Worm (Caenorhabditis elegans): ENCODE results near the gene R02F2.8.

The R02F2.8 gene

DNA sequence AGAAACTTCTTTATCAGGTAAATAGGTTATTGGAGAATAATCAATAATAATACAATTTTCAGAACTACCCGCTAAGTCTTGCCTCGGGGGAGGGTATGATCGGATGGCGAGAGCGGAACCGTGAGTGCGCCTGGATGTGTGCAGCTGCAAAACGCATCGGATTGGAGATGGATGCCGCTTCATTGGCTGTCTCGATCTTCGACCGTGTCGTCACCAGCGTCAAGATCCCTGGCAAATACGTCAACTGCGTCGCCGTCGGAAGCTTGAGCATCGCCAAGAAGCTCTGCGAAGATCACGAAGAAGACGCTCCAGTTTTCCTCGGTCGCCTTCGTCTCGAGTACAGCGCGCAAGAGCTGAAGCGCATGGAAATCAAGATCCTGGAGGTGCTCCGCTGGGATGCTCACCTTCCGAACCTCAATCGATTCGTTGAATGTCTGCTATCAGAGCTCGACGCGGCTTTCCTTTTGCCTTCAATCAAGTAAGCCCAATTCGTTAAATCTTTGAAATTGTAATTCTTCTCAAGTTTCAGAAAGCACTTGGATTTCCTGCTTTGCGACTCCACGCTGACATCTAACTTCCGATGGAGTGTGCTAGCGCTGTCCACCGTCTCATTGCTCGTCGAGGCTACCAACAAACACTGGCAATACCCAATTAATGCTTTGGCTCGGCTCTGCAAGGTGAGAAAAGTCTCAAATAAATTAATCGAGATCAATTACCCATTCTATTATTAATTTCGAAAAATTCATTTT lies 9.8 kb upstream of the R02F2.8 start (continued):
- TF ChIP-seq hlh-26 (GFP tag; conservative IDR thresholded peaks at IDR 0.05) (no peak), ZK185.1 (tag; optimal IDR thresholded peaks at IDR 0.05; ENCODE audit: poor library complexity, severe bottlenecking) (no peak), madf-6 (GFP tag; IDR thresholded peaks at IDR 0.05) (no peak), nhr-27 (tag; optimal IDR thresholded peaks at IDR 0.05) (no peak), mcd-1 (GFP tag; IDR thresholded peaks at IDR 0.05) (0 out of 2 replicates have a peak, but pooled peaks have one; percentile 21), ets-4 (GFP tag; optimal IDR thresholded peaks at IDR 0.05) (no peak), rcor-1 (GFP tag; IDR thresholded peaks at IDR 0.05) (no peak), sptf-2 (GFP tag; optimal IDR thresholded peaks at IDR 0.05) (no peak), T26A5.8 (tag; optimal IDR thresholded peaks at IDR 0.05) (no peak), F49E8.2 (tag; optimal IDR thresholded peaks at IDR 0.05; ENCODE audit: insufficient read depth) (no peak), ztf-22 (GFP tag; optimal IDR thresholded peaks at IDR 0.05) (no peak), athp-1 (tag; optimal IDR thresholded peaks at IDR 0.05) (no peak), cebp-1 (GFP tag; IDR thresholded peaks at IDR 0.05) (no peak), cebp-1 (tag; optimal IDR thresholded peaks at IDR 0.05) (no peak), sea-2 (GFP tag; IDR thresholded peaks at IDR 0.05) (no peak), egl-44 (GFP tag; IDR thresholded peaks at IDR 0.05) (no peak), D2030.7 (GFP tag; IDR thresholded peaks at IDR 0.05) (no peak), attf-3 (GFP tag; conservative IDR thresholded peaks at IDR 0.05) (no peak; the same call in 1 of the 2 replicates), ceh-100 (GFP tag; IDR thresholded peaks at IDR 0.05) (no peak), Y53F4B.3 (GFP tag; IDR thresholded peaks at IDR 0.05) (no peak), unc-130 (GFP tag; optimal IDR thresholded peaks at IDR 0.05) (no peak), ceh-79 (tag; optimal IDR thresholded peaks at IDR 0.05) (no peak), F55B11.4 (tag; optimal IDR thresholded peaks at IDR 0.05; ENCODE audit: borderline replicate concordance, insufficient read depth) (no peak), Y79H2A.3 (GFP tag; conservative IDR thresholded peaks at IDR 0.05) (no peak)

DNA sequence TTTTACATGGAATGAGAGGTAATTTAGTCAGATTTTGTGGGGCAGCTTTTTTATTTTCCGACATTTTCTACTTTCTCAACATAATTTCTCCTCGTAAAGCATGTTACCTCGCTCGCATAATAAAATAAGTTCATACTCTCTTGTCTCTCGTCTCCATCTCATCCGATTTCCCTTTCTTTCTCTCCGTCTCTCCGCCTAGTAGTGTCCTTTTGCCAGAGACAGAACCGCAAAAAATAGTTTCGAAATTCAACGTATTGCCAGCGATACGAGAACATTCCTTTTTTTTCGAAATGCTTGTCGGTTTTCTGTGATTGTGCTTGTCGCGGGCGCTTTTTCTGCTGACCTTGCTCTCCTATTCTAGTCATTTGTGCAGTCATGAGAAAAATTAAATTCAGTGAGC lies 9.1 kb upstream of the R02F2.8 start:
- TF ChIP-seq cebp-1 (GFP tag; IDR thresholded peaks at IDR 0.05), result no peak
- peak; percentile 80 for TF ChIP-seq cebp-1 (tag; optimal IDR thresholded peaks at IDR 0.05)
- TF ChIP-seq dox-1 (GFP tag; IDR thresholded peaks at IDR 0.05), result no peak
- TF ChIP-seq ztf-26 (tag; optimal IDR thresholded peaks at IDR 0.05), result no peak
- no peak for TF ChIP-seq hlh-12 (tag; optimal IDR thresholded peaks at IDR 0.05)
- TF ChIP-seq die-1 (tag; optimal IDR thresholded peaks at IDR 0.05), result no peak
- TF ChIP-seq aptf-3 (GFP tag; IDR thresholded peaks at IDR 0.05), result no peak
- 0 out of 2 replicates have a peak, but pooled peaks have one; percentile 16 for TF ChIP-seq egl-44 (GFP tag; IDR thresholded peaks at IDR 0.05)
- TF ChIP-seq nhr-90 (tag; optimal IDR thresholded peaks at IDR 0.05), result no peak
- TF ChIP-seq lin-40 (tag; optimal IDR thresholded peaks at IDR 0.05), result peak; percentile 23
- TF ChIP-seq Y53F4B.3 (GFP tag; IDR thresholded peaks at IDR 0.05), result no peak
- TF ChIP-seq aptf-2 (GFP tag; conservative IDR thresholded peaks at IDR 0.05), result no peak
- TF ChIP-seq unc-62 (GFP tag; optimal IDR thresholded peaks at IDR 0.05), result peak; percentile 15
- TF ChIP-seq dpff-1 (tag; optimal IDR thresholded peaks at IDR 0.05), result no peak
- TF ChIP-seq atf-7 (tag; optimal IDR thresholded peaks at IDR 0.05), result no peak
- no peak for TF ChIP-seq ceh-79 (tag; optimal IDR thresholded peaks at IDR 0.05)
- TF ChIP-seq nhr-27 (tag; optimal IDR thresholded peaks at IDR 0.05), result no peak
- 0 out of 2 replicates have a peak, but pooled peaks have one; percentile 12 for TF ChIP-seq C06A6.2 (GFP tag; conservative IDR thresholded peaks at IDR 0.05)
- TF ChIP-seq nhr-80 (tag; optimal IDR thresholded peaks at IDR 0.05), result peak; percentile 32
- peak; percentile 12 for TF ChIP-seq tbp1 (GFP tag; optimal IDR thresholded peaks at IDR 0.05)
- TF ChIP-seq egrh-3 (GFP tag; IDR thresholded peaks at IDR 0.05), result no peak
- no peak for TF ChIP-seq gei-17 (GFP tag; optimal IDR thresholded peaks at IDR 0.05)
- peak; percentile 51; the same call in 1 of the 2 replicates for TF ChIP-seq hmg-1.2 (GFP tag; IDR thresholded peaks at IDR 0.05)
- TF ChIP-seq let-526 (GFP tag; IDR thresholded peaks at IDR 0.05), result no peak
- TF ChIP-seq F23B12.7 (tag; optimal IDR thresholded peaks at IDR 0.05; ENCODE audit: insufficient read depth), result peak; percentile 8
- TF ChIP-seq F57A8.1 (GFP tag; optimal IDR thresholded peaks at IDR 0.05), result no peak
- TF ChIP-seq ets-4 (GFP tag; optimal IDR thresholded peaks at IDR 0.05), result peak; percentile 25
- peak; percentile 91 for TF ChIP-seq ama-1 (optimal IDR thresholded peaks at IDR 0.05)
- TF ChIP-seq ama-1 (GFP tag; optimal IDR thresholded peaks at IDR 0.05), result peak in 1 of 2 experiments; percentile 16
